Worm (Caenorhabditis elegans): ENCODE measurements around the gene gur-5.

gur-5 gene

DNA sequence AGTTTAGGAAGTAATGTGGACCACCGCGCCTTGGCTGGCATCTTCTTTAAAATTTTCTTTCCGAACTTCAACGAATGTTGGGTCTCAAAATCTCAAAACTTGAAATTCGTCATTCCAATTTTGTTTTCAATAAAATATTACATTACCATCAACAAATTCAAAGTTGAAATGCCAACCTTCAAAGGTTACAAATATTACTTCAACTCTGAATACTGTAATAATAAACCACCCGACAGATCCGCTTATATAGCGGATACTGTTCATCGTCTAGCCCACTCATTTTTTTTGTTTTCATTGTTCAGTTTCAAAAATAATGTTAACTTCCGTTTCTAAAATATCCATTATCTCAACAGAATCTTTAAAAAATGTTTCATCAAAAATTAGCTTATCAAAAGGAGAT is at the start of gene gur-5:
Gene gur-5, plus strand, starts transcription at position 301 of the 400 bp plus-strand sequence.
- TF ChIP-seq sox-4 (tag; optimal IDR thresholded peaks at IDR 0.05) (no peak), Y22D7AL.16 (tag; optimal IDR thresholded peaks at IDR 0.05) (no peak), ztf-16 (tag; optimal IDR thresholded peaks at IDR 0.05) (no peak), npax-4 (tag; optimal IDR thresholded peaks at IDR 0.05) (no peak), ceh-31 (tag; optimal IDR thresholded peaks at IDR 0.05) (no peak), ets-4 (tag; optimal IDR thresholded peaks at IDR 0.05) (no peak), dmd-4 (tag; optimal IDR thresholded peaks at IDR 0.05; ENCODE audit: borderline replicate concordance) (no peak), F13H6.1 (tag; optimal IDR thresholded peaks at IDR 0.05) (no peak), K02D7.2 (tag; optimal IDR thresholded peaks at IDR 0.05) (no peak), odd-2 (tag; optimal IDR thresholded peaks at IDR 0.05) (no peak), ahr-1 (tag; optimal IDR thresholded peaks at IDR 0.05) (no peak), ref-2 (tag; optimal IDR thresholded peaks at IDR 0.05) (no peak), mec-3 (tag; optimal IDR thresholded peaks at IDR 0.05; ENCODE audit: borderline replicate concordance) (no peak), pqm-1 (tag; optimal IDR thresholded peaks at IDR 0.05) (no peak), ceh-22 (tag; optimal IDR thresholded peaks at IDR 0.05) (no peak), C38D4.7 (GFP tag; optimal IDR thresholded peaks at IDR 0.05) (no peak), ceh-30 (tag; optimal IDR thresholded peaks at IDR 0.05) (no peak), unc-55 (GFP tag; optimal IDR thresholded peaks at IDR 0.05) (no peak)

DNA sequence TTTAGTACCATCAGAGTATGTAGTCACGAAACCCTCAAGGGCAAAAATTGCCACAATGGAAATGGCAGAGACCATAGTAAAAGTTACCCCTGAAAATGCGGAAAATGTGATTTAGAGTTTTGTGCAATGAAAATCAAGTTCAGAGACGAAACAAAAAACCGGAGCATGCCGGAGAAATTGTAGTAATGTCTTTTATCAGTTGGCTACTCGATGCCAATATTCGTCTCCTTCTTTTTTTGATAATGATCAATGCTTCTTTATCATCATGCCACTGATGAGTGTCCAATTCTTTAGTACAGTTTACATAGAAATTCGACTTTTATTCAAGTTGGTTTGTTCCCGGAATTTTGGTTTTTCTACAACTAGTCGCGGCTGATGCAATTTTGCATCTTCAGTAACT is 49.4 kb upstream of the gur-5 start, which contains the start of gene pho-1:
Gene pho-1, minus strand, starts transcription at position 89 of the 400 bp plus-strand sequence.
- TF ChIP-seq hlh-13 (GFP tag; optimal IDR thresholded peaks at IDR 0.05) (no peak), pha-2 (tag; optimal IDR thresholded peaks at IDR 0.05) (no peak), tbx-7 (tag; optimal IDR thresholded peaks at IDR 0.05) (no peak), C38D4.7 (GFP tag; optimal IDR thresholded peaks at IDR 0.05) (no peak), sox-4 (tag; optimal IDR thresholded peaks at IDR 0.05) (no peak), nfya-1 (tag; optimal IDR thresholded peaks at IDR 0.05) (no peak), ahr-1 (tag; optimal IDR thresholded peaks at IDR 0.05) (no peak), ztf-16 (tag; optimal IDR thresholded peaks at IDR 0.05) (no peak), ceh-24 (tag; optimal IDR thresholded peaks at IDR 0.05) (no peak), fkh-10 (GFP tag; optimal IDR thresholded peaks at IDR 0.05) (no peak), odd-2 (tag; optimal IDR thresholded peaks at IDR 0.05) (no peak), ceh-18 (tag; optimal IDR thresholded peaks at IDR 0.05) (no peak), ttx-3 (tag; optimal IDR thresholded peaks at IDR 0.05) (no peak)

DNA sequence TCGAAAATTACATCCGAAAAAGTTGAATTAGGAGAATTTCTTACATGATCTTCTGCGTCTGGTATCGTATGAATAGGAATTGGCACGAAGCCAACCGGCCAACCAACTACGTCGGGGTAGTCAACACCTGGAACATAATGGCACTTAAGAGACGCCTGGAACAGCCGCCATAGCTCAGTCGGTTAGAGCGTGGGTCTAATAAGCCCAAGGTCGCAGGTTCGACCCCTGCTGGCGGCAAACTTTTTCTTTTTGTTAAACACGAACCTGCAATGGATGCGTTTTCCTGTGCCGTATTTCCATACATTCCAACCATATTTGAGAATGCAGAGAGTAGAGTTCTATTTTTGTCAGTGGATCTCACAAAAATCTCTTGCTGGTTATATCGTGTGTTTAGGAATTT is 47.4 kb upstream of the gur-5 start:
- TF ChIP-seq ceh-14 (tag; optimal IDR thresholded peaks at IDR 0.05) = no peak
- TF ChIP-seq elt-4 (tag; optimal IDR thresholded peaks at IDR 0.05) = no peak
- no peak for TF ChIP-seq sdc-2 (tag; optimal IDR thresholded peaks at IDR 0.05)
- TF ChIP-seq gmeb-2 (tag; optimal IDR thresholded peaks at IDR 0.05) = no peak
- TF ChIP-seq T23F11.4 (GFP tag; optimal IDR thresholded peaks at IDR 0.05) = no peak
- TF ChIP-seq unc-42 (tag; optimal IDR thresholded peaks at IDR 0.05) = no peak

DNA sequence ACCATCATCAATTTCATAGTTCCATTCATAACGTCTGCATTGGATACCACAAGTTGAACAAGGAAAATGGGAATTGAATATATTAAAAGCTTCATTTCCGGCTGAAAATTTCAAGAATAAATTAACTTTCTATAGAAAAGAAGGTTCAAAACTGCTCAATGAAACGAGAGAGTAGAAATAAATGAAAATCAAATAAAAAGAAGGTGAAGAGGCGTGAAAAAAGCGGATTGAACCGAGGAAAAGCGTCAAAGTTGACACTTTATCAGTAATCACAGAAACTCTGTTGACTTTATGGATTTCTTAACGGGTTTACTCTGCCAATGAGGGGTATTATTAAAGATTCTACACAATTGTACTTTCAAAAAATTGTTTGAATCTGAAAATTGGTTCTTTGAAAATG is 46.8 kb upstream of the gur-5 start, which contains the start of gene pho-4:
Gene pho-4, minus strand, starts transcription at position 101 of the 400 bp plus-strand sequence.
- TF ChIP-seq pqm-1 (tag; optimal IDR thresholded peaks at IDR 0.05) (no peak), eyg-1 (tag; optimal IDR thresholded peaks at IDR 0.05) (no peak), pha-4 (tag; optimal IDR thresholded peaks at IDR 0.05) (no peak), hlh-13 (GFP tag; optimal IDR thresholded peaks at IDR 0.05) (no peak), npax-4 (tag; optimal IDR thresholded peaks at IDR 0.05) (no peak), nhr-232 (tag; optimal IDR thresholded peaks at IDR 0.05) (no peak), ceh-34 (tag; optimal IDR thresholded peaks at IDR 0.05) (no peak), che-1 (tag; optimal IDR thresholded peaks at IDR 0.05) (no peak), elt-2 (tag; optimal IDR thresholded peaks at IDR 0.05) (no peak), hlh-6 (tag; optimal IDR thresholded peaks at IDR 0.05) (no peak), ets-4 (tag; optimal IDR thresholded peaks at IDR 0.05) (no peak), ceh-31 (tag; optimal IDR thresholded peaks at IDR 0.05) (no peak)

Measured in whole organism, late embryonic.